Worm (Caenorhabditis elegans) whole organism, L4 larva: ENCODE measurements around the gene bli-1.

Source experiments
- lin-13 ChIP-seq: fragments of 150-350 bp; optimal IDR thresholded peaks from 2 replicates; lab custom pipeline; 2014; ENCODE audit warnings: missing biosample characterization, missing genetic modification reagents, missing genetic modification characterization
- lsy-2 ChIP-seq, 2 experiments: fragments of 150-350 bp in 1 of 2; sonication (generic microtip) in 1 of 2; optimal IDR thresholded peaks; 2 replicates each; lab custom pipeline; 2014 to 2017; ENCODE audit warnings: missing biosample characterization in 2 of 2, missing genetic modification characterization in 2 of 2
- nhr-237 ChIP-seq: sonication (generic microtip); optimal IDR thresholded peaks from 2 replicates; lab custom pipeline; 2017; ENCODE audit warnings: missing biosample characterization, missing genetic modification characterization
- nhr-25 ChIP-seq: sonication (generic microtip); optimal IDR thresholded peaks from 2 replicates; lab custom pipeline; 2017; ENCODE audit warnings: missing genetic modification characterization, mild to moderate bottlenecking, missing compliant biosample characterization, antibody characterized with exemption, moderate library complexity, borderline replicate concordance; ENCODE audit not compliant: insufficient read depth
- unc-62 ChIP-seq, 3 experiments: fragments of 150-350 bp in 1 of 3; sonication (generic microtip); optimal IDR thresholded peaks in 2 of 3; peaks in 1 of 3; 1 replicate in 1 of 3; 2 replicates in 2 of 3; lab custom pipeline; 2014 to 2017; ENCODE audit warnings: missing biosample characterization in 3 of 3, missing genetic modification characterization in 3 of 3, missing genetic modification reagents in 3 of 3, missing genotype in 1 of 3

DNA sequence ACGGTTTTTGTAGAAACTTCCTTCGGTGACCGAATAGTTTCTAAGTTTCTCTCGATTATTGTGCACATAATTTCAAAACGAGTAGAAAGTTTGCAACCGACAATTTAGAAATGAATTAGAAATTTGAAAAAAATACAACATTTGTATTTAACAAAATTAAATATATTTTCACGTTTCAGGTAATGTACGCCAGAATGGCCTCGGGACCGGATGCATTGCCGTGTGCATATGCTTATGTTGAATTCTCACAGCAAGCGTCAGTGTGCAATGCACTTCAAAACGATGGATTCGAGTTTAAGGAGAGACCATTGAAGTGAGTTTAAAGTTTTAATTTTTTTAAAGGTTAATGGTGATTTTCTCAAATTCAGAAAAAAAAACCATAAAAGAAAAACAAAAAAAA, 47.9 kb upstream of the bli-1 start, which contains the start of gene marc-2:
- TF ChIP-seq lin-13 (GFP tag; lab: Kevin White, UChicago) (no peak), unc-62 (GFP tag; optimal IDR thresholded peaks at IDR 0.05 in 1 of 2; lab: Kevin White, UChicago) (no peak), unc-62 (tag; optimal IDR thresholded peaks at IDR 0.05; lab: Kevin White, UChicago) (no peak), lsy-2 (tag; optimal IDR thresholded peaks at IDR 0.05; lab: Kevin White, UChicago) (no peak), nhr-25 (tag; lab: Kevin White, UChicago) (no peak), nhr-237 (no peak)
